Worm (Caenorhabditis elegans) whole organism, young adult: ENCODE data around the gene Y39E4B.6.
A peak's percentile ranks its signal among the peaks of the same experiment; 100 is the strongest.

Experiments
- B0035.1 ChIP-seq: sonication (generic microtip); optimal IDR thresholded peaks from 2 replicates; lab custom pipeline; 2016; ENCODE audit warnings: missing genetic modification characterization, mild to moderate bottlenecking, missing compliant biosample characterization, missing genotype, missing genetic modification reagents
- B0336.3 ChIP-seq: fragments of 200-800 bp; sonication (Bioruptor generic); IDR thresholded peaks from 2 replicates; pipeline ENCODE4 v1.3.6; 2022; ENCODE audit warnings: missing genetic modification characterization, missing compliant biosample characterization
- F22D6.2 ChIP-seq: sonication (generic microtip); optimal IDR thresholded peaks from 2 replicates; lab custom pipeline; 2016; ENCODE audit warnings: mild to moderate bottlenecking, missing genetic modification characterization, missing compliant biosample characterization
- F39B2.1 ChIP-seq: fragments of 200-800 bp; sonication (Bioruptor generic); IDR thresholded peaks from 2 replicates; pipeline ENCODE4 v1.3.6; 2022; ENCODE audit warnings: missing genetic modification reagents, missing genetic modification characterization, missing compliant biosample characterization
- F49E8.2 ChIP-seq: sonication (generic microtip); optimal IDR thresholded peaks from 3 replicates; lab custom pipeline; 2017; ENCODE audit warnings: missing genetic modification characterization, mild to moderate bottlenecking, missing compliant biosample characterization, antibody characterized with exemption, moderate library complexity; ENCODE audit not compliant: insufficient read depth
- K11D2.4 ChIP-seq: fragments of 200-800 bp; sonication (Bioruptor generic); IDR thresholded peaks from 2 replicates; pipeline ENCODE4 v1.3.6; 2022; ENCODE audit warnings: missing genetic modification reagents, missing genetic modification characterization, missing compliant biosample characterization
- Y56A3A.18 ChIP-seq: fragments of 200-800 bp; sonication (Bioruptor generic); IDR thresholded peaks from 2 replicates; pipeline ENCODE4 v1.3.6; 2022; ENCODE audit warnings: missing genetic modification reagents, missing genetic modification characterization, missing compliant biosample characterization
- Y95B8A.8 ChIP-seq: fragments of 200-800 bp; sonication (Bioruptor generic); IDR thresholded peaks from 2 replicates; pipeline ENCODE4 v1.3.6; 2022; ENCODE audit warnings: missing genetic modification reagents, missing genetic modification characterization, missing compliant biosample characterization
- ZK185.1 ChIP-seq: sonication (generic microtip); optimal IDR thresholded peaks from 2 replicates; lab custom pipeline; 2016; ENCODE audit warnings: mild to moderate bottlenecking, missing genetic modification characterization, missing compliant biosample characterization; ENCODE audit not compliant: poor library complexity, severe bottlenecking
- ama-1 ChIP-seq, 3 experiments: fragments of 150-350 bp in 1 of 3; sonication (generic microtip) in 2 of 3; optimal IDR thresholded peaks; 2 replicates each; lab custom pipeline; 2014 to 2018; ENCODE audit warnings: missing biosample characterization in 2 of 3, missing genetic modification characterization in 2 of 3, missing genetic modification reagents in 2 of 3
- aptf-2 ChIP-seq: fragments of 200-800 bp; sonication (Bioruptor generic); conservative IDR thresholded peaks from 2 replicates; pipeline ENCODE4 v1.3.6; 2022; ENCODE audit warnings: missing genetic modification reagents, missing genetic modification characterization, missing compliant biosample characterization
- aptf-3 ChIP-seq: fragments of 200-800 bp; sonication (Bioruptor generic); IDR thresholded peaks from 2 replicates; pipeline ENCODE4 v1.3.6; 2022; ENCODE audit warnings: missing genetic modification characterization, missing compliant biosample characterization
- atf-7 ChIP-seq: sonication (generic microtip); optimal IDR thresholded peaks from 2 replicates; lab custom pipeline; 2017; ENCODE audit warnings: mild to moderate bottlenecking, missing genetic modification characterization, missing compliant biosample characterization
- attf-3 ChIP-seq: fragments of 200-800 bp; sonication (Bioruptor generic); conservative IDR thresholded peaks from 2 replicates; pipeline ENCODE4 v1.3.6; 2022; ENCODE audit warnings: missing genetic modification reagents, missing genetic modification characterization, missing compliant biosample characterization
- cebp-2 ChIP-seq: fragments of 200-800 bp; sonication (Bioruptor generic); IDR thresholded peaks from 2 replicates; pipeline ENCODE4 v1.3.6; 2022; ENCODE audit warnings: missing genetic modification characterization, missing compliant biosample characterization
- ceh-100 ChIP-seq: fragments of 200-800 bp; sonication (Bioruptor generic); IDR thresholded peaks from 2 replicates; pipeline ENCODE4 v1.3.6; 2022; ENCODE audit warnings: missing genetic modification reagents, missing genetic modification characterization, missing compliant biosample characterization
- ceh-40 ChIP-seq: fragments of 200-800 bp; sonication (Bioruptor generic); IDR thresholded peaks from 2 replicates; pipeline ENCODE4 v1.3.6; 2022; ENCODE audit warnings: missing genetic modification characterization, missing compliant biosample characterization
- chd-7 ChIP-seq: sonication (generic microtip); optimal IDR thresholded peaks from 2 replicates; lab custom pipeline; 2016; ENCODE audit warnings: mild to moderate bottlenecking, missing genetic modification characterization, moderate library complexity, missing compliant biosample characterization
- die-1 ChIP-seq: sonication (generic microtip); optimal IDR thresholded peaks from 2 replicates; lab custom pipeline; 2016; ENCODE audit warnings: missing genotype, mild to moderate bottlenecking, missing genetic modification characterization, missing compliant biosample characterization
- dpl-1 ChIP-seq: fragments of 150-350 bp; optimal IDR thresholded peaks from 2 replicates; lab custom pipeline; 2014; ENCODE audit warnings: missing biosample characterization, missing genetic modification reagents, missing genetic modification characterization
- egl-44 ChIP-seq: fragments of 200-800 bp; sonication (Bioruptor generic); IDR thresholded peaks from 2 replicates; pipeline ENCODE4 v1.3.6; 2022; ENCODE audit warnings: missing genetic modification reagents, missing genetic modification characterization, missing compliant biosample characterization
- ekl-4 ChIP-seq: fragments of 200-800 bp; sonication (Bioruptor generic); IDR thresholded peaks from 2 replicates; pipeline ENCODE4 v1.3.6; 2022; ENCODE audit warnings: missing genetic modification reagents, missing genetic modification characterization, missing compliant biosample characterization
- ets-4 ChIP-seq: fragments of 200-800 bp; sonication (Bioruptor generic); optimal IDR thresholded peaks from 2 replicates; lab custom pipeline; 2018; ENCODE audit warnings: mild to moderate bottlenecking, missing genetic modification characterization, missing compliant biosample characterization
- gei-17 ChIP-seq: fragments of 200-800 bp; sonication (Bioruptor generic); optimal IDR thresholded peaks from 2 replicates; lab custom pipeline; 2018; ENCODE audit warnings: mild to moderate bottlenecking, missing genetic modification characterization, missing compliant biosample characterization
- him-1 ChIP-seq: sonication (generic microtip); optimal IDR thresholded peaks from 2 replicates; lab custom pipeline; 2016; ENCODE audit warnings: missing genotype, missing genetic modification reagents, missing genetic modification characterization, missing compliant biosample characterization
- hmg-20 ChIP-seq: fragments of 200-800 bp; sonication (Bioruptor generic); IDR thresholded peaks from 2 replicates; pipeline ENCODE4 v1.3.6; 2022; ENCODE audit warnings: missing genetic modification reagents, missing genetic modification characterization, missing compliant biosample characterization
- lag-1 ChIP-seq: fragments of 200-800 bp; sonication (Bioruptor generic); IDR thresholded peaks from 2 replicates; pipeline ENCODE4 v1.3.6; 2022; ENCODE audit warnings: missing genetic modification reagents, missing genetic modification characterization, missing compliant biosample characterization
- lin-40 ChIP-seq: sonication (generic microtip); optimal IDR thresholded peaks from 2 replicates; lab custom pipeline; 2016; ENCODE audit warnings: missing genetic modification characterization, mild to moderate bottlenecking, missing compliant biosample characterization, missing genotype, missing genetic modification reagents
- madf-3 ChIP-seq: fragments of 200-800 bp; sonication (Bioruptor generic); IDR thresholded peaks from 2 replicates; pipeline ENCODE4 v1.3.6; 2022; ENCODE audit warnings: missing genetic modification reagents, missing genetic modification characterization, missing compliant biosample characterization
- madf-8 ChIP-seq: fragments of 200-800 bp; sonication (Bioruptor generic); conservative IDR thresholded peaks from 2 replicates; pipeline ENCODE4 v1.3.6; 2022; ENCODE audit warnings: missing genetic modification reagents, missing genetic modification characterization, missing compliant biosample characterization
- mcd-1 ChIP-seq: fragments of 200-800 bp; sonication (Bioruptor generic); IDR thresholded peaks from 2 replicates; pipeline ENCODE4 v1.3.6; 2022; ENCODE audit warnings: missing genetic modification reagents, missing genetic modification characterization, missing compliant biosample characterization
- mxl-1 ChIP-seq: sonication (generic microtip); optimal IDR thresholded peaks from 2 replicates; lab custom pipeline; 2016; ENCODE audit warnings: missing genetic modification characterization, missing compliant biosample characterization
- nhr-179 ChIP-seq: sonication (generic microtip); optimal IDR thresholded peaks from 2 replicates; lab custom pipeline; 2016; ENCODE audit warnings: mild to moderate bottlenecking, missing genetic modification characterization, missing compliant biosample characterization
- nhr-90 ChIP-seq: sonication (generic microtip); optimal IDR thresholded peaks from 2 replicates; lab custom pipeline; 2016; ENCODE audit warnings: missing genotype, mild to moderate bottlenecking, missing genetic modification characterization, missing compliant biosample characterization
- rpc-1 ChIP-seq, 2 experiments: fragments of 150-350 bp in 1 of 2; sonication (generic microtip) in 1 of 2; optimal IDR thresholded peaks; 2 replicates each; lab custom pipeline; 2014 to 2018; ENCODE audit warnings: missing biosample characterization in 1 of 2, missing genetic modification characterization in 1 of 2, missing genetic modification reagents in 1 of 2, missing genotype in 1 of 2
- snpc-1.3 ChIP-seq: sonication (generic microtip); optimal IDR thresholded peaks from 2 replicates; lab custom pipeline; 2017; ENCODE audit warnings: missing genetic modification characterization, mild to moderate bottlenecking, missing compliant biosample characterization, antibody characterized with exemption, moderate library complexity, missing genotype, missing genetic modification reagents; ENCODE audit not compliant: insufficient read depth
- tbx-9 ChIP-seq: sonication (generic microtip); optimal IDR thresholded peaks from 2 replicates; lab custom pipeline; 2016; ENCODE audit warnings: borderline replicate concordance, missing genetic modification characterization, inconsistent platforms, missing compliant biosample characterization
- tlf-1 ChIP-seq: fragments of 200-800 bp; sonication (Bioruptor generic); optimal IDR thresholded peaks from 2 replicates; lab custom pipeline; 2018; ENCODE audit warnings: mild to moderate bottlenecking, missing genetic modification characterization, missing compliant biosample characterization
- xnd-1 ChIP-seq: sonication (generic microtip); optimal IDR thresholded peaks from 2 replicates; lab custom pipeline; 2016; ENCODE audit warnings: missing genotype, missing genetic modification reagents, missing genetic modification characterization, missing compliant biosample characterization
- zim-3 ChIP-seq: sonication (generic microtip); optimal IDR thresholded peaks from 2 replicates; lab custom pipeline; 2017; ENCODE audit warnings: mild to moderate bottlenecking, missing genetic modification characterization, moderate library complexity, missing compliant biosample characterization
- ztf-18 ChIP-seq: sonication (generic microtip); optimal IDR thresholded peaks from 2 replicates; lab custom pipeline; 2016; ENCODE audit warnings: missing genotype, mild to moderate bottlenecking, missing genetic modification characterization, missing compliant biosample characterization
- ztf-28 ChIP-seq: fragments of 200-800 bp; sonication (Bioruptor generic); IDR thresholded peaks from 2 replicates; pipeline ENCODE4 v1.3.6; 2022; ENCODE audit warnings: missing genetic modification reagents, missing genetic modification characterization, missing compliant biosample characterization

The Y39E4B.6 gene

ce11 chrIII:13029608-13030007 is 40.9 kb upstream of the Y39E4B.6 start, which contains the start of gene F14F7.4:
Gene F14F7.4, minus strand, starts transcription at chrIII:13029708.
- TF ChIP-seq F39B2.1 (GFP tag; lab: Robert Waterston, UW) (no peak), ztf-28 (GFP tag; lab: Robert Waterston, UW) (no peak), madf-3 (GFP tag; lab: Robert Waterston, UW) (no peak), nhr-90 (no peak), snpc-1.3 (tag; lab: Kevin White, UChicago) (no peak), zim-3 (tag; lab: Kevin White, UChicago) (no peak), B0035.1 (tag; lab: Kevin White, UChicago) (no peak), aptf-2 (GFP tag; lab: Robert Waterston, UW) (no peak), rpc-1 (optimal IDR thresholded peaks at IDR 0.05; lab: Kevin White, UChicago) (no peak), rpc-1 (tag; optimal IDR thresholded peaks at IDR 0.05; lab: Kevin White, UChicago) (no peak), ZK185.1 (no peak), mxl-1 (tag; lab: Kevin White, UChicago) (no peak), K11D2.4 (GFP tag; lab: Robert Waterston, UW) (no peak), attf-3 (GFP tag; lab: Robert Waterston, UW) (no peak), atf-7 (no peak), dpl-1 (GFP tag; lab: Kevin White, UChicago) (no peak)

- TF ChIP-seq lag-1 = no peak
- TF ChIP-seq ekl-4 = no peak
- TF ChIP-seq mcd-1 (GFP tag; lab: Robert Waterston, UW) = no peak
- TF ChIP-seq ceh-100 (GFP tag; lab: Robert Waterston, UW) = no peak
- TF ChIP-seq xnd-1 (tag; lab: Kevin White, UChicago) = no peak
- TF ChIP-seq him-1 = no peak
- no peak for TF ChIP-seq tbx-9 (tag; lab: Kevin White, UChicago)
- TF ChIP-seq chd-7 (tag; lab: Kevin White, UChicago) = no peak
- TF ChIP-seq attf-3 (GFP tag; lab: Robert Waterston, UW) = no peak
Measured at ce11 chrIII:13030551-13030950, 40.0 kb upstream of the Y39E4B.6 start, which contains the start of gene F14F7.7. Gene F14F7.7, plus strand, starts transcription at chrIII:13030904.

ce11 chrIII:13031701-13032100 is 38.9 kb upstream of the Y39E4B.6 start, which contains the start of gene F14F7.5:
Gene F14F7.5, plus strand, starts transcription at chrIII:13032001.
- no peak for TF ChIP-seq madf-3 (GFP tag; lab: Robert Waterston, UW)
- TF ChIP-seq gei-17 (GFP tag; lab: Kevin White, UChicago) = no peak
- no peak for TF ChIP-seq cebp-2 (GFP tag; lab: Robert Waterston, UW)
- TF ChIP-seq ztf-18 (tag; lab: Kevin White, UChicago) = no peak
- TF ChIP-seq lin-40 (tag; lab: Kevin White, UChicago) = no peak
- no peak for TF ChIP-seq K11D2.4 (GFP tag; lab: Robert Waterston, UW)
- no peak for TF ChIP-seq hmg-20 (GFP tag; lab: Robert Waterston, UW)
- TF ChIP-seq ZK185.1 = no peak
- TF ChIP-seq B0336.3 (GFP tag; lab: Robert Waterston, UW) = no peak

DNA sequence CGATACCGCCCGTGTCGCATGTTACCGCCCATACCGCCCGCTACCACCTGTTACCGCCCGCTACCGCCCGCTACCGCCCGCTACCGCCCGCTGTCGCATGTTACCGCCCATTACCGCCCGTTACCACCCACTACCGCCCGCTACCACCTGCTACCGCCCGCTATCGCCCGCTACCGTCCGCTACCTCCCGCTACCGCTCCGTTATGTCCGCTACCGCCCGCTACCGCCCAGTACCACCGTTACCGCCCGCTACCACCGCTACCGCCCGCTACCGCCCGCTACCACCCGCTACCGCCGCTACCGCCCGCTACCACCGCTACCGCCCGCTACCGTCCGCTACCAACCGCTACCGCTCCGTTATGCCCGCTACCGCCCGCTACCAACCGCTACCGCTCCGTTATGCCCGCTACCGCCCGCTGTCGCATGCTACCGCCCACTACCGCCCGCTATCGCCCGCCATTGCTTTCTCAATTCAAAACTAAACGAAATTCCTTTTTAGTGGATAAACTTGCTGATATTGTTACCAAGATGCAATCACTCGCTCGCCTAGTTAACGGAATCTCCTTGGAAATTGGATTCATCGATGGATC is 38.0 kb upstream of the Y39E4B.6 start:
- no peak for TF ChIP-seq ceh-40 (GFP tag; lab: Robert Waterston, UW)
- no peak for TF ChIP-seq Y95B8A.8 (GFP tag; lab: Robert Waterston, UW)
- no peak for TF ChIP-seq ama-1 (optimal IDR thresholded peaks at IDR 0.05; lab: Kevin White, UChicago)
- TF ChIP-seq ama-1 (GFP tag; optimal IDR thresholded peaks at IDR 0.05; lab: Kevin White, UChicago) = no peak
- TF ChIP-seq egl-44 = 0 out of 2 replicates have a peak, but pooled peaks have one; percentile 11
- no peak for TF ChIP-seq die-1 (tag; lab: Kevin White, UChicago)
- TF ChIP-seq aptf-3 (GFP tag; lab: Robert Waterston, UW) = no peak
- TF ChIP-seq B0336.3 (GFP tag; lab: Robert Waterston, UW) = no peak
- TF ChIP-seq madf-3 (GFP tag; lab: Robert Waterston, UW) = 0 out of 2 replicates have a peak, but pooled peaks have one; percentile 37
- no peak for TF ChIP-seq F22D6.2 (tag; lab: Kevin White, UChicago)
- peak; percentile 35 for TF ChIP-seq ets-4 (GFP tag; lab: Kevin White, UChicago)
- TF ChIP-seq mcd-1 (GFP tag; lab: Robert Waterston, UW) = no peak
- TF ChIP-seq F49E8.2 (tag; lab: Kevin White, UChicago) = no peak
- TF ChIP-seq nhr-179 (tag; lab: Kevin White, UChicago) = no peak
- no peak for TF ChIP-seq tlf-1
- no peak for TF ChIP-seq Y56A3A.18 (GFP tag; lab: Robert Waterston, UW)
- TF ChIP-seq madf-8 (GFP tag; lab: Robert Waterston, UW) = no peak
- no peak for TF ChIP-seq mxl-1 (tag; lab: Kevin White, UChicago)
